Worm (Caenorhabditis elegans): ENCODE results near the gene W03G1.5.

DNA sequence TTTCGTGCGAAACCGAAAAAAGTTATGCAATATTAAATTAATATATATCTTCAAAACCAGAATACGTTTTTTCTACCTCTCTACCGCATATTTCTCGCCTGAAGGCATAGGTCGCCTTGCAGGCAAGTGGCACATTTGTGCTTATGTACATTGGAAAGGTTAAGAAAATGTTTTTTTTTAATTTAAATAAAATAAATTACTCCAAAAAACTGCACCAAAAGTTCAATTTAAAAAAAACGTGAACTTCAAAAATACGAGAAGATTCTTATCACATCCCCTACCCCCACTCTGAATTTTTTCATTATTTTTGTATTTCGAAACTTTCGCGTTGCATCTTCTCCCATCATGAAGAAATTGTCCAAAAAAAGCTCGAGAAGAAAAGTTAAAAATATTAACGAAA is 18.1 kb upstream of the W03G1.5 start, which contains the start of gene W03G1.2:
- TF ChIP-seq W03F9.2 (tag; optimal IDR thresholded peaks at IDR 0.05) (no peak), dao-5 (tag; optimal IDR thresholded peaks at IDR 0.05) (no peak)
